Worm (Caenorhabditis elegans): ENCODE results near the gene C09G12.17.

ce11 chrIV:3515412-3516046 lies 19.3 kb upstream of the C09G12.17 start:
- TF ChIP-seq lin-35 (GFP tag; optimal IDR thresholded peaks at IDR 0.05) (no peak), ccch-3 (GFP tag; optimal IDR thresholded peaks at IDR 0.05) (no peak), ceh-40 (GFP tag; IDR thresholded peaks at IDR 0.05) (no peak), madf-6 (GFP tag; IDR thresholded peaks at IDR 0.05) (peak; percentile 27; the same call in 1 of the 2 replicates), hmg-1.2 (GFP tag; IDR thresholded peaks at IDR 0.05) (peak; percentile 71)

Data from whole organism, young adult.